Fruit fly (Drosophila melanogaster) whole organism, embryonic: ENCODE data around the gene CG9205.

Experiments
- Abd-B ChIP-seq: fragments of 200-800 bp; sonication (Bioruptor generic); optimal IDR thresholded peaks from 2 replicates; lab custom pipeline; 2018; ENCODE audit warnings: missing biosample characterization, mild to moderate bottlenecking, missing genetic modification characterization, moderate library complexity
- CG10321 ChIP-seq: fragments of 200-800 bp; sonication (Bioruptor generic); IDR thresholded peaks from 2 replicates; pipeline ENCODE4 v1.3.6; 2022; ENCODE audit warnings: missing biosample characterization, missing genetic modification characterization
- CG11247 ChIP-seq: fragments of 200-800 bp; sonication (Bioruptor generic); IDR thresholded peaks from 2 replicates; pipeline ENCODE4 v1.3.6; 2022; ENCODE audit warnings: missing biosample characterization, missing genetic modification characterization
- CG11560 ChIP-seq: fragments of 200-800 bp; sonication (Bioruptor generic); IDR thresholded peaks from 3 replicates; pipeline ENCODE4 v1.3.6; 2022; ENCODE audit warnings: missing biosample characterization, missing genetic modification characterization
- CG12659 ChIP-seq: fragments of 200-800 bp; sonication (Bioruptor generic); optimal IDR thresholded peaks from 3 replicates; lab custom pipeline; 2017; ENCODE audit warnings: mild to moderate bottlenecking, missing biosample characterization, missing genetic modification reagents, missing genetic modification characterization
- CG14050 ChIP-seq: fragments of 200-800 bp; sonication (Bioruptor generic); IDR thresholded peaks from 3 replicates; pipeline ENCODE4 v1.3.6; 2022; ENCODE audit warnings: missing biosample characterization, missing genetic modification characterization
- CG1529 ChIP-seq: fragments of 200-800 bp; sonication (Bioruptor generic); optimal IDR thresholded peaks from 3 replicates; lab custom pipeline; 2018; ENCODE audit warnings: missing biosample characterization, missing genetic modification characterization
- CG15479 ChIP-seq: fragments of 200-800 bp; sonication (Bioruptor generic); optimal IDR thresholded peaks from 3 replicates; lab custom pipeline; 2019; ENCODE audit warnings: missing biosample characterization, mild to moderate bottlenecking, missing genetic modification characterization, moderate library complexity
- CG17385 ChIP-seq: fragments of 200-800 bp; sonication (Bioruptor generic); optimal IDR thresholded peaks from 3 replicates; lab custom pipeline; 2018; ENCODE audit warnings: missing biosample characterization, mild to moderate bottlenecking, missing genetic modification characterization
- CG32772 ChIP-seq: fragments of 200-800 bp; sonication (Bioruptor generic); IDR thresholded peaks from 2 replicates; pipeline ENCODE4 v1.3.6; 2022; ENCODE audit warnings: missing biosample characterization, missing genetic modification characterization
- CG3726 ChIP-seq: fragments of 200-800 bp; sonication (Bioruptor generic); IDR thresholded peaks from 3 replicates; pipeline ENCODE4, ENCODE4 v1.3.6; 2022; ENCODE audit warnings: missing biosample characterization, missing genetic modification characterization
- CG4282 ChIP-seq: fragments of 200-800 bp; sonication (Bioruptor generic); optimal IDR thresholded peaks from 2 replicates; lab custom pipeline; 2016; ENCODE audit warnings: missing biosample characterization, missing genetic modification characterization
- CG4730 ChIP-seq: fragments of 200-800 bp; sonication (Bioruptor generic); IDR thresholded peaks from 2 replicates; pipeline ENCODE4 v1.3.6; 2022; ENCODE audit warnings: missing biosample characterization, missing genetic modification characterization
- CG7745 ChIP-seq: fragments of 200-800 bp; sonication (Bioruptor generic); optimal IDR thresholded peaks from 2 replicates; lab custom pipeline; 2018; ENCODE audit warnings: missing biosample characterization, mild to moderate bottlenecking, missing genetic modification characterization, moderate library complexity
- CG8281 ChIP-seq: fragments of 200-800 bp; sonication (Bioruptor generic); optimal IDR thresholded peaks from 2 replicates; lab custom pipeline; 2018; ENCODE audit warnings: missing biosample characterization, mild to moderate bottlenecking, missing genetic modification characterization, moderate library complexity
- CG8290 ChIP-seq, 3 experiments: fragments of 200-800 bp; sonication (Bioruptor generic); optimal IDR thresholded peaks; 2 replicates each; lab custom pipeline; 2016 to 2019; ENCODE audit warnings: missing biosample characterization in 3 of 3, missing genetic modification characterization in 3 of 3, mild to moderate bottlenecking in 2 of 3, moderate library complexity in 1 of 3
- CG8478 ChIP-seq: fragments of >200 bp; optimal IDR thresholded peaks from 2 replicates; lab custom pipeline; 2018
- CHES-1-like ChIP-seq: fragments of 200-800 bp; sonication (Bioruptor generic); optimal IDR thresholded peaks from 2 replicates; lab custom pipeline; 2016; ENCODE audit warnings: missing biosample characterization, missing genetic modification characterization
- E2f2 ChIP-seq: fragments of 200-800 bp; sonication (Bioruptor generic); IDR thresholded peaks from 2 replicates; pipeline ENCODE4 v1.3.6; 2022; ENCODE audit warnings: missing biosample characterization, missing genetic modification characterization
- Hsf ChIP-seq: fragments of 200-800 bp; sonication (Bioruptor generic); optimal IDR thresholded peaks from 3 replicates; lab custom pipeline; 2016; ENCODE audit warnings: missing biosample characterization, missing genetic modification characterization
- MESR4 ChIP-seq: fragments of 200-800 bp; sonication (Bioruptor generic); optimal IDR thresholded peaks from 2 replicates; lab custom pipeline; 2018; ENCODE audit warnings: missing biosample characterization, mild to moderate bottlenecking, missing genetic modification characterization, moderate library complexity
- Nf-YA ChIP-seq: fragments of 200-800 bp; sonication (Bioruptor generic); IDR thresholded peaks from 2 replicates; pipeline ENCODE4 v1.3.6; 2022; ENCODE audit warnings: missing biosample characterization, missing genetic modification characterization
- Pdp1 ChIP-seq, 2 experiments: fragments of 200-800 bp; sonication (Bioruptor generic); optimal IDR thresholded peaks; 3 replicates each; lab custom pipeline; 2016; ENCODE audit warnings: missing biosample characterization in 2 of 2, missing genetic modification characterization in 2 of 2, mild to moderate bottlenecking in 1 of 2, moderate library complexity in 1 of 2
- Ssrp ChIP-seq: fragments of 200-800 bp; sonication (Bioruptor generic); optimal IDR thresholded peaks from 2 replicates; lab custom pipeline; 2018; ENCODE audit warnings: missing biosample characterization, mild to moderate bottlenecking, missing genetic modification characterization, moderate library complexity
- Vsx1 ChIP-seq: fragments of 200-800 bp; sonication (Bioruptor generic); optimal IDR thresholded peaks from 2 replicates; lab custom pipeline; 2017; ENCODE audit warnings: missing biosample characterization, mild to moderate bottlenecking, missing genetic modification characterization, missing genetic modification reagents
- ac ChIP-seq: fragments of 200-800 bp; sonication (Bioruptor generic); optimal IDR thresholded peaks from 3 replicates; lab custom pipeline; 2017; ENCODE audit warnings: missing biosample characterization, mild to moderate bottlenecking, missing genetic modification characterization
- cg ChIP-seq: fragments of 200-800 bp; sonication (Bioruptor generic); optimal IDR thresholded peaks from 3 replicates; lab custom pipeline; 2019; ENCODE audit warnings: missing biosample characterization, mild to moderate bottlenecking, missing genetic modification characterization, moderate library complexity
- chinmo ChIP-seq: fragments of 200-800 bp; sonication (Bioruptor generic); IDR thresholded peaks from 4 replicates; pipeline ENCODE4 v1.3.6; 2022; ENCODE audit warnings: missing biosample characterization, missing genetic modification characterization; ENCODE audit not compliant: partially characterized antibody
- dimm ChIP-seq: fragments of 200-800 bp; sonication (Bioruptor generic); IDR thresholded peaks from 2 replicates; pipeline ENCODE4 v1.3.6; 2022; ENCODE audit warnings: missing biosample characterization, missing genetic modification characterization
- eyg ChIP-seq: fragments of 200-800 bp; sonication (Bioruptor generic); optimal IDR thresholded peaks from 3 replicates; lab custom pipeline; 2016; ENCODE audit warnings: missing biosample characterization, missing genetic modification characterization
- gcm ChIP-seq: fragments of 200-800 bp; sonication (Bioruptor generic); optimal IDR thresholded peaks from 2 replicates; lab custom pipeline; 2019; ENCODE audit warnings: missing biosample characterization, mild to moderate bottlenecking, missing genetic modification characterization, moderate library complexity
- hkb ChIP-seq, 2 experiments: fragments of 200-800 bp in 1 of 2; fragments of >200 bp in 1 of 2; sonication (Bioruptor generic) in 1 of 2; IDR thresholded peaks in 1 of 2; optimal IDR thresholded peaks in 1 of 2; 2 replicates each; pipeline versions ENCODE4 v1.3.6 to Lab custom; 2017 to 2022; ENCODE audit warnings: missing biosample characterization in 1 of 2, missing genetic modification characterization in 1 of 2
- kah ChIP-seq: fragments of 200-800 bp; sonication (Bioruptor generic); optimal IDR thresholded peaks from 2 replicates; lab custom pipeline; 2018; ENCODE audit warnings: missing biosample characterization, mild to moderate bottlenecking, missing genetic modification characterization
- nerfin-1 ChIP-seq: fragments of 200-800 bp; sonication (Bioruptor generic); optimal IDR thresholded peaks from 3 replicates; lab custom pipeline; 2019; ENCODE audit warnings: missing biosample characterization, mild to moderate bottlenecking, missing genetic modification characterization, moderate library complexity
- onecut ChIP-seq: fragments of 200-800 bp; sonication (Bioruptor generic); IDR thresholded peaks from 2 replicates; pipeline ENCODE4 v1.3.6; 2022; ENCODE audit warnings: missing biosample characterization, missing genetic modification characterization
- org-1 ChIP-seq: fragments of 200-800 bp; sonication (Bioruptor generic); optimal IDR thresholded peaks from 2 replicates; lab custom pipeline; 2017; ENCODE audit warnings: missing biosample characterization, missing genetic modification characterization
- pan ChIP-seq, 4 experiments: fragments of >200 bp in 3 of 4; fragments of 200-800 bp in 1 of 4; sonication (Bioruptor generic) in 1 of 4; optimal IDR thresholded peaks in 3 of 4; IDR thresholded peaks in 1 of 4; 2 replicates each; pipeline versions ENCODE4 v1.3.6 to Lab custom; 2017 to 2022; ENCODE audit warnings: missing biosample characterization in 2 of 4, missing genetic modification characterization in 2 of 4, mixed read lengths in 1 of 4
- peb ChIP-seq: fragments of 200-800 bp; sonication (Bioruptor generic); IDR thresholded peaks from 2 replicates; pipeline ENCODE4 v1.3.6; 2022; ENCODE audit warnings: missing biosample characterization, missing genetic modification characterization
- pnt ChIP-seq: fragments of 200-800 bp; sonication (Bioruptor generic); optimal IDR thresholded peaks from 3 replicates; lab custom pipeline; 2016; ENCODE audit warnings: missing biosample characterization, missing genetic modification characterization
- pros ChIP-seq: fragments of 200-800 bp; sonication (Bioruptor generic); optimal IDR thresholded peaks from 3 replicates; lab custom pipeline; 2019; ENCODE audit warnings: missing biosample characterization, mild to moderate bottlenecking, missing genetic modification characterization, moderate library complexity
- pum ChIP-seq: fragments of 200-800 bp; sonication (Bioruptor generic); optimal IDR thresholded peaks from 2 replicates; lab custom pipeline; 2016; ENCODE audit warnings: missing biosample characterization, missing genetic modification characterization
- row ChIP-seq: fragments of 200-800 bp; sonication (Bioruptor generic); IDR thresholded peaks from 3 replicates; pipeline ENCODE4 v1.3.6; 2022; ENCODE audit warnings: missing biosample characterization, missing genetic modification characterization
- sim ChIP-seq: fragments of 200-800 bp; sonication (Bioruptor generic); IDR thresholded peaks from 2 replicates; pipeline ENCODE4 v1.3.6; 2022; ENCODE audit warnings: missing biosample characterization, missing genetic modification characterization
- slbo ChIP-seq: fragments of 200-800 bp; sonication (Bioruptor generic); IDR thresholded peaks from 2 replicates; pipeline ENCODE4 v1.3.6; 2022; ENCODE audit warnings: missing biosample characterization, missing genetic modification characterization
- tll ChIP-seq, 2 experiments: fragments of 200-800 bp in 1 of 2; fragments of >200 bp in 1 of 2; sonication (Bioruptor generic) in 1 of 2; optimal IDR thresholded peaks; 2 replicates each; lab custom pipeline; 2017 to 2019; ENCODE audit warnings: missing biosample characterization in 2 of 2, missing genetic modification characterization in 2 of 2, mild to moderate bottlenecking in 1 of 2, moderate library complexity in 1 of 2
- vvl ChIP-seq: fragments of 200-800 bp; sonication (Bioruptor generic); IDR thresholded peaks from 2 replicates; pipeline ENCODE4 v1.3.6; 2022; ENCODE audit warnings: missing biosample characterization, missing genetic modification characterization
- z ChIP-seq: fragments of 200-800 bp; sonication (Bioruptor generic); IDR thresholded peaks from 3 replicates; pipeline ENCODE4 v1.3.6; 2022; ENCODE audit warnings: missing biosample characterization, missing genetic modification characterization
- zfh1 ChIP-seq: fragments of 200-800 bp; sonication (Bioruptor generic); IDR thresholded peaks from 3 replicates; pipeline ENCODE4 v1.3.6; 2022; ENCODE audit warnings: missing biosample characterization, missing genetic modification characterization
- zfh2 ChIP-seq: fragments of 200-800 bp; sonication (Bioruptor generic); optimal IDR thresholded peaks from 2 replicates; lab custom pipeline; 2016; ENCODE audit warnings: missing biosample characterization, missing genetic modification characterization

Gene CG9205

dm6 chr3L:1034190-1034886 lies at the start of gene CG9205, which contains the start of gene trio:
Gene CG9205 (plus strand): TSS chr3L:1034697.
Gene trio (minus strand): TSS chr3L:1034875.
- TF ChIP-seq CG3726 (GFP tag; lab: Robert Waterston, UW) (no peak), CG14050 (GFP tag; lab: Robert Waterston, UW) (no peak), kah (GFP tag; lab: Kevin White, UChicago) (no peak), row (GFP tag; lab: Robert Waterston, UW) (no peak), CG8478 (peak; percentile 37), CG4730 (GFP tag; lab: Robert Waterston, UW) (no peak), pros (GFP tag; lab: Kevin White, UChicago) (peak; percentile 61), ac (no peak), eyg (GFP tag; lab: Kevin White, UChicago) (no peak), CG1529 (no peak), CG15479 (GFP tag; lab: Kevin White, UChicago) (peak; percentile 49), CG11247 (GFP tag; lab: Robert Waterston, UW) (peak; percentile 36; the same call in 1 of the 2 replicates), nerfin-1 (tag; lab: Kevin White, UChicago) (peak; percentile 15), chinmo (GFP tag; lab: Robert Waterston, UW) (0 out of 4 replicates have a peak, but pooled peaks have one; percentile 25), z (GFP tag; lab: Robert Waterston, UW) (no peak), dimm (no peak), Abd-B (GFP tag; lab: Kevin White, UChicago) (no peak), zfh2 (GFP tag; lab: Kevin White, UChicago) (no peak), pnt (GFP tag; lab: Kevin White, UChicago) (no peak), CG17385 (peak; percentile 94), vvl (GFP tag; lab: Robert Waterston, UW) (no peak), E2f2 (GFP tag; lab: Robert Waterston, UW) (peak; percentile 59), gcm (no peak), Vsx1 (GFP tag; lab: Kevin White, UChicago) (no peak), CG32772 (GFP tag; lab: Robert Waterston, UW) (peak; percentile 37), zfh1 (GFP tag; lab: Robert Waterston, UW) (no peak), Nf-YA (0 out of 2 replicates have a peak, but pooled peaks have one; percentile 27), onecut (peak; percentile 94), CG11560 (tag; lab: Robert Waterston, UW) (no peak), hkb (optimal IDR thresholded peaks at IDR 0.05; lab: Kevin White, UChicago) (no peak), hkb (GFP tag; IDR thresholded peaks at IDR 0.05; lab: Robert Waterston, UW) (no peak), CG8281 (no peak), CHES-1-like (GFP tag; lab: Kevin White, UChicago) (peak; percentile 23), Hsf (GFP tag; lab: Kevin White, UChicago) (no peak), sim (GFP tag; lab: Robert Waterston, UW) (no peak), CG10321 (peak; percentile 33; the same call in 1 of the 2 replicates), tll (GFP tag; optimal IDR thresholded peaks at IDR 0.05; lab: Kevin White, UChicago) (peak in 1 of 2 experiments; percentile 46), MESR4 (GFP tag; lab: Kevin White, UChicago) (peak; percentile 52), CG7745 (tag; lab: Kevin White, UChicago) (no peak), pum (GFP tag; lab: Kevin White, UChicago) (no peak), pan (optimal IDR thresholded peaks at IDR 0.05; lab: Kevin White, UChicago) (no peak), pan (GFP tag; optimal IDR thresholded peaks at IDR 0.05 in 1 of 2, IDR thresholded peaks at IDR 0.05 in 1 of 2) (no peak), CG12659 (GFP tag; lab: Kevin White, UChicago) (no peak), CG4282 (GFP tag; lab: Kevin White, UChicago) (no peak), org-1 (GFP tag; lab: Kevin White, UChicago) (no peak), peb (GFP tag; lab: Robert Waterston, UW) (no peak), CG8290 (GFP tag; optimal IDR thresholded peaks at IDR 0.05; lab: Kevin White, UChicago) (no peak), CG8290 (tag; optimal IDR thresholded peaks at IDR 0.05; lab: Kevin White, UChicago) (no peak), cg (peak; percentile 94), slbo (no peak), Ssrp (tag; lab: Kevin White, UChicago) (no peak), Pdp1 (GFP tag; optimal IDR thresholded peaks at IDR 0.05; lab: Kevin White, UChicago) (peak in 1 of 2 experiments; percentile 33)
